Fruit fly (Drosophila melanogaster): Measurements from ENCODE around the gene CG2260.
A peak's percentile ranks its signal among the peaks of the same experiment; 100 is the strongest.

Gene CG2260

DNA sequence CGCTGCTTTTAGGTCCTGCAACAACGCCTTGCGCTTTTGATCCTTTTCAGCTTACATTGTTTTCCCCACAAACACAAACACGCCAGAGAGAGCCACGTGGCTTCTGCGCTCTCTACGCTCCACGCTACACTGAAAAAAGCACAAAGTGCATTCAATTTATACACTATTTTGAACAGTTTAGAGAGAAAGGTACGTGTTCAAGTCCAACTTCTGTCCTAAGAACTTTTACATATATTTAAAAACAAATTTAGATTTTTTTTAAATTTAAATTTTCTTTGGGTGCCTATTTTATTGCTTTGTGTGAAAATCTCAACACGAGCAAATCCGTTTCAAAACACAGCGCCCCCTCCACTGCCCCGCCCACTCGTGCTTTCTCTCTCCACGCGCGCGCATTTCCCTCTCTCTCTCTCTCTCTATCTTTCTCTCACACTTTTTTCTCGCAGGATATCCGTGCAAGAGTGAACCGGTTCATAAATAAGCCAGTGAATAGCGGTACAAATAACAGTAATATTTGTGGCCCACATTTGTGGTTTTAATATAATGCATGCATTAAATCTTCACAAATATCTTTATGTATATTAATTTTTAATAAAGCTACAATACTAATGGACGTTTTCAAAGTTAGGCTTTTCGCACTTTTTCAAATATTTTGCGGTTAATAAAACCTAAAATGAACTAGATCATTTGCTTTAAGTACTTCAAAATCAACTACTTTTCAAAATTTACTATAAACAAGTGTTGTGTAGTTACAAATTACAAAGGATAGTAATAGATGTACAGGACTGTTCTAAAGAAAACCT lies 20.7 kb downstream of the CG2260 start (continued):
- TF ChIP-seq Jarid2 (GFP tag; optimal IDR thresholded peaks at IDR 0.05) (peak; percentile 41), unc-4 (GFP tag; IDR thresholded peaks at IDR 0.05; ENCODE audit: partially characterized antibody) (no peak), Med (GFP tag) (peak; percentile 89), CG31441 (GFP tag; IDR thresholded peaks at IDR 0.05) (peak; percentile 87), chinmo (GFP tag; IDR thresholded peaks at IDR 0.05; ENCODE audit: partially characterized antibody) (no peak), jing (GFP tag; optimal IDR thresholded peaks at IDR 0.05) (peak; percentile 20), CG17912 (GFP tag; optimal IDR thresholded peaks at IDR 0.05) (no peak), Gug (GFP tag; IDR thresholded peaks at IDR 0.05) (peak; percentile 67; the same call in 2 of the 4 replicates), CG12942 (GFP tag; optimal IDR thresholded peaks at IDR 0.05) (peak; percentile 67), CG10431 (GFP tag; optimal IDR thresholded peaks at IDR 0.05) (peak; percentile 59), Adf1 (GFP tag; IDR thresholded peaks at IDR 0.05) (peak; percentile 63), CG6175 (GFP tag; IDR thresholded peaks at IDR 0.05) (0 out of 3 replicates have a peak, but pooled peaks have one; percentile 64), B-H1 (GFP tag; IDR thresholded peaks at IDR 0.05) (peak; percentile 76; the same call in 2 of the 3 replicates), CG18599 (GFP tag; optimal IDR thresholded peaks at IDR 0.05) (peak; percentile 95), gcm (GFP tag; optimal IDR thresholded peaks at IDR 0.05) (peak; percentile 72), CG7271 (tag; optimal IDR thresholded peaks at IDR 0.05) (no peak), CG9876 (GFP tag; optimal IDR thresholded peaks at IDR 0.05) (no peak), CG31224 (GFP tag; IDR thresholded peaks at IDR 0.05) (peak; percentile 47; the same call in 1 of the 2 replicates), Awh (GFP tag; IDR thresholded peaks at IDR 0.05) (peak; percentile 83), Atf-2 (GFP tag; optimal IDR thresholded peaks at IDR 0.05) (no peak), C15 (GFP tag; IDR thresholded peaks at IDR 0.05) (peak; percentile 69; the same call in 1 of the 3 replicates), zf30C (GFP tag; optimal IDR thresholded peaks at IDR 0.05) (peak; percentile 70), CG7786 (GFP tag; optimal IDR thresholded peaks at IDR 0.05) (peak; percentile 42), CG13894 (tag; optimal IDR thresholded peaks at IDR 0.05) (peak; percentile 80), CG12391 (tag; optimal IDR thresholded peaks at IDR 0.05) (peak; percentile 86), HmgZ (tag; optimal IDR thresholded peaks at IDR 0.05) (peak; percentile 75), Mes4 (GFP tag; optimal IDR thresholded peaks at IDR 0.05) (peak; percentile 26), Oaz (GFP tag; IDR thresholded peaks at IDR 0.05) (peak; percentile 65), CG12769 (tag; optimal IDR thresholded peaks at IDR 0.05) (peak; percentile 67), CG17829 (tag; optimal IDR thresholded peaks at IDR 0.05) (peak; percentile 66), Kr (GFP tag; optimal IDR thresholded peaks at IDR 0.05) (no peak), ranshi (GFP tag; IDR thresholded peaks at IDR 0.05) (peak; percentile 89), disco-r (GFP tag; optimal IDR thresholded peaks at IDR 0.05) (no peak), Six4 (GFP tag; optimal IDR thresholded peaks at IDR 0.05) (peak; percentile 70), CG5180 (GFP tag; optimal IDR thresholded peaks at IDR 0.05) (peak; percentile 65), CG6683 (GFP tag; optimal IDR thresholded peaks at IDR 0.05) (peak; percentile 74), CG18619 (GFP tag; optimal IDR thresholded peaks at IDR 0.05) (peak; percentile 77), gcm2 (GFP tag; optimal IDR thresholded peaks at IDR 0.05) (peak; percentile 4), CG32767 (GFP tag; IDR thresholded peaks at IDR 0.05) (peak; percentile 56), HLH3B (GFP tag; IDR thresholded peaks at IDR 0.05) (peak; percentile 92), hkb (optimal IDR thresholded peaks at IDR 0.05) (no peak), hkb (GFP tag; IDR thresholded peaks at IDR 0.05) (peak; percentile 94), Lpt (GFP tag; optimal IDR thresholded peaks at IDR 0.05) (no peak), pho (GFP tag; optimal IDR thresholded peaks at IDR 0.05) (peak; percentile 28), fd3F (GFP tag; optimal IDR thresholded peaks at IDR 0.05) (peak; percentile 74), yki (optimal IDR thresholded peaks at IDR 0.05) (no peak), Oli (tag; optimal IDR thresholded peaks at IDR 0.05) (peak; percentile 82), CG6791 (GFP tag; IDR thresholded peaks at IDR 0.05; ENCODE audit: partially characterized antibody) (no peak), dmrt99B (tag; optimal IDR thresholded peaks at IDR 0.05) (peak; percentile 90)

Data from whole organism, embryonic.